Fruit fly (Drosophila melanogaster): ENCODE results near the gene mRpL45.

dm6 chr3R:22669121-22669520 is 50.8 kb downstream of the mRpL45 start:
- TF ChIP-seq CTCF (optimal IDR thresholded peaks at IDR 0.05) (no peak), CG8478 (optimal IDR thresholded peaks at IDR 0.05) (no peak)

Data from S2 (cell line).